Worm (Caenorhabditis elegans): ENCODE measurements around the gene srg-25.
A peak's percentile ranks its signal among the peaks of the same experiment; 100 is the strongest.

The srg-25 gene

DNA sequence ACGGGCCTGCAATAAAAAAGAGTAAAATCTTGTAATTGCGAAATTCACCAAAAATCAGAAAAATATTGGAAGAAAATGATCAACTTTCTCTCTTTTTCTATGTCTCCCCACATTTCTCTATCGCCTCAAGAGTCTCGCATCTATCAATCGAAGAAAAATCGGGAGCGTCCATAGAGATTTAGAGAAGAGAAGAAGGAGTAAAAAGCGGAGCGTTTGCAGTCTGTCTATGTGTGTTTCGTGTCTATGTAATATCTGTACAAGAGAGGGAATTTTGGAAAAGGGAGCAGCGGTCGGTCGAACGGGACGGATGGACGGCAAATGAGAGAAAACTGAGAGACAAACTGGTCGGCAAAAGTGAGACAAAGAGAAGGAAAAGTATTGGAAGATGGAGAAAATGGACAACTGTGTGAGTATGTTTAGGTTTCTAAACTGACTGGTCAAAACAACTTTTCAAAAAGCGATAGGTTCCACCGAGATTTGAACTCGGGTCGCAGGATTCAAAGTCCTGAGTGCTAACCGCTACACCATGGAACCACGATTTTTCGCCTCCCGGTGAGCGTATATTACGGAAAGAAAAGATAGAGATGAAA is 15.5 kb downstream of the srg-25 start (continued):
- no peak for TF ChIP-seq nhr-102 (tag; optimal IDR thresholded peaks at IDR 0.05)
- peak; percentile 28 for TF ChIP-seq lin-13 (GFP tag; optimal IDR thresholded peaks at IDR 0.05)
- TF ChIP-seq zag-1 (tag; optimal IDR thresholded peaks at IDR 0.05): no peak
- peak; percentile 44; the same call in 1 of the 2 replicates for TF ChIP-seq hmg-1.1 (GFP tag; IDR thresholded peaks at IDR 0.05)
- no peak for TF ChIP-seq ceh-62 (tag; optimal IDR thresholded peaks at IDR 0.05)
- TF ChIP-seq dmd-8 (GFP tag; IDR thresholded peaks at IDR 0.05): peak; percentile 65; the same call in 1 of the 2 replicates
- no peak for TF ChIP-seq lin-1 (GFP tag; IDR thresholded peaks at IDR 0.05)
- no peak for TF ChIP-seq daf-19 (GFP tag; conservative IDR thresholded peaks at IDR 0.05)
- TF ChIP-seq unc-39 (tag; optimal IDR thresholded peaks at IDR 0.05): no peak
- no peak for TF ChIP-seq Y5F2A.4 (GFP tag; optimal IDR thresholded peaks at IDR 0.05)
- TF ChIP-seq arid-1 (GFP tag; conservative IDR thresholded peaks at IDR 0.05): no peak
- TF ChIP-seq unc-62 (GFP tag; optimal IDR thresholded peaks at IDR 0.05 in 1 of 2): peak in 1 of 2 experiments; percentile 41
- TF ChIP-seq unc-62 (tag; optimal IDR thresholded peaks at IDR 0.05): no peak
- no peak for TF ChIP-seq sdz-12 (GFP tag; optimal IDR thresholded peaks at IDR 0.05)
- TF ChIP-seq nhr-42 (GFP tag; IDR thresholded peaks at IDR 0.05): no peak
- TF ChIP-seq aha-1 (tag): peak; percentile 27
- peak; percentile 4 for TF ChIP-seq mxl-3 (GFP tag; optimal IDR thresholded peaks at IDR 0.05)
- peak; percentile 72 for TF ChIP-seq nhr-48 (tag; optimal IDR thresholded peaks at IDR 0.05)
- no peak for TF ChIP-seq hif-1 (tag; optimal IDR thresholded peaks at IDR 0.05)
- TF ChIP-seq madf-9 (GFP tag; conservative IDR thresholded peaks at IDR 0.05): no peak
- peak; percentile 58; the same call in 1 of the 2 replicates for TF ChIP-seq egl-43 (GFP tag; IDR thresholded peaks at IDR 0.05)
- peak; percentile 29 for TF ChIP-seq rbr-2 (tag; optimal IDR thresholded peaks at IDR 0.05)
- TF ChIP-seq dmd-6 (GFP tag; IDR thresholded peaks at IDR 0.05): 0 out of 2 replicates have a peak, but pooled peaks have one; percentile 37
- TF ChIP-seq cey-2 (tag; optimal IDR thresholded peaks at IDR 0.05; ENCODE audit: borderline replicate concordance, insufficient read depth): no peak
- TF ChIP-seq hlh-11 (tag; optimal IDR thresholded peaks at IDR 0.05): peak; percentile 85
- TF ChIP-seq nhr-41 (GFP tag; IDR thresholded peaks at IDR 0.05): no peak

DNA sequence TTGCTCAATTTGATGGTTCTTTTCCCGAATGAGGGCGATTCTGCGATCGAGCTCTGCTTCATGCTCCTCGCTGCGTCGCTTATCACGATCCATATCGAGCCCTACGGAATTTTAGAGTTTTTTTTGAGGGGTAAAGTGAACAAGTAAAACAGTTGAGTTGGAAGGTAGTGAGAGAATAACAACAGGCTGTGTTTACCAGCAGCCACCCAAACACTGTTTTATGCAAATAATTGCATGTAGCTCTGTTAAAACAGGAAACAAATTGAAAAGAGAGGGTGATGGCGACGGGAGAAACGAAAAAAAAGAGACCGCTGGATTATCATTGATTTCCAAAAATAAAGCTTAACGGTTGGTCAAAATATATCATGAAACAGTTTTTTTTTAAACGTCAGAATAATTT is 17.0 kb downstream of the srg-25 start, which contains the start of gene C10G8.8:
C10G8.8 (minus strand) TSS at position 101 of the 400 bp plus-strand sequence.
- TF ChIP-seq ceh-32 (tag; optimal IDR thresholded peaks at IDR 0.05; ENCODE audit: poor library complexity) (no peak), egl-27 (tag; optimal IDR thresholded peaks at IDR 0.05) (no peak), ces-1 (GFP tag; optimal IDR thresholded peaks at IDR 0.05) (no peak), lim-7 (GFP tag; IDR thresholded peaks at IDR 0.05) (no peak)

DNA sequence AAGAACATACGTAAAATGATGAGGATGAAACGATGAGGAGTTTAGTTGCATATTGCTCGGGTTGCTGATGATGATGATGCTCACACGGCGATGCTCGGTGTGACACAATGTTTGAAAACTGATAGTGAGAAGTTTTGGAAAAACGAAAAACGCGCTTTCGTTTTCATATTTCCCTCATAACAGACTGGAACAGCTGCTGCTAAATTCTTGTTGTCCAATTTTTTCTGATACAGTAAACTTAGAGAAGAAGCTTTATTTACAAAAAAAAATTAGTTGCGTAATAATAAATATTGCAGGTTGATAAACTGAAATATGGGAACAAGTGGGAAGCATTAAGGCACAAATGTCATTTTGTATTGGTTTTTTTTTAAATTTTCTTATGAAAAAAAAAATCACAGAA is 20.8 kb downstream of the srg-25 start, which contains the start of gene ceh-33:
ceh-33 (minus strand) TSS at position 101 of the 400 bp plus-strand sequence.
- no peak for TF ChIP-seq hmg-1.1 (GFP tag; IDR thresholded peaks at IDR 0.05)
- no peak for TF ChIP-seq unc-130 (GFP tag; optimal IDR thresholded peaks at IDR 0.05)
- peak; percentile 18 for TF ChIP-seq aha-1 (tag)
- peak in 1 of 2 experiments; percentile 55 for TF ChIP-seq unc-62 (GFP tag; optimal IDR thresholded peaks at IDR 0.05 in 1 of 2)
- no peak for TF ChIP-seq unc-62 (tag; optimal IDR thresholded peaks at IDR 0.05)

DNA sequence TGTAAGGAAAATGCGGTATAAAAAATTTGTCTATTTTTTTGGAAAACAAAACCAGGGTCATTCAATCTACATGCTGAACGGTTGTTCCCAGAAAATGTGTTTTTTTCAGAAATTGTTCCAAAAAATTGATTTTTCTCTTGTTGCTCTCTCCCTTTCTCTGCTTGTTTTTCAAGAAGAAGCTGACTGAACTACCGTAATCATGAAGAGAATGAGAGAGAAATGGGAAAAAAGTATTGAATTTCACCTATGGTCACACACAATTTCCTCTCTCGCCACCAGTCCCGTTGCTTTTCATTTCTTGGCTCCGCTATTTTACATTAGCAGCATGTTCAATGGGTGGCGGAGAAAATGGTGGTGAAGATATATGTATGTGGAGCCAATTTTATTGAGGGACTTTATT is 22.5 kb downstream of the srg-25 start:
- TF ChIP-seq nhr-25 (tag; optimal IDR thresholded peaks at IDR 0.05; ENCODE audit: borderline replicate concordance, insufficient read depth) (no peak), unc-62 (GFP tag; optimal IDR thresholded peaks at IDR 0.05 in 1 of 2) (peak in 1 of 2 experiments; percentile 60), unc-62 (tag; optimal IDR thresholded peaks at IDR 0.05) (no peak), set-16 (GFP tag; IDR thresholded peaks at IDR 0.05) (no peak)

Measured in whole organism, L4 larva.